Fruit fly (Drosophila melanogaster) S2 (cell line): Measurements from ENCODE around the gene CG12170.

Source experiments
- CG8478 ChIP-seq: fragments of >200 bp; optimal IDR thresholded peaks from 2 replicates; lab custom pipeline; 2018
- CTCF ChIP-seq, 2 experiments: fragments of >200 bp; optimal IDR thresholded peaks; 2 replicates each; lab custom pipeline; 2018

DNA sequence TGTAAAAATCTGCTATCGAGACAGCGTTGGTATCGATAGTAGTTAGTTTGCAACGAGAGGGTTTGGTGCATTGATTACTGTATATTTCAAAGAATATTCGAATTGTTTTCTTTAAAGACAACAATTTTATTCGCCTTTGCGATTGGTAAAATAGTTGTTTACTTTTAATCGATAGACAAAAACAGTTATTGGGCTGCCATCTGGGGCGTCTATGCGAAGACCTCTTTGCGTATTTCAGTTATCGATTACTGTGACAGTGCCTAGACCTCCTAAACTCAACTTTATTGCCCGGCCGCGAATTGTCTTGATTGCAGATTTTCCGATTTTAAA lies 24.0 kb upstream of the CG12170 start, which contains the start of gene Atu:
- TF ChIP-seq CG8478 (no peak), CTCF (optimal IDR thresholded peaks at IDR 0.05; lab: Kevin White, UChicago) (no peak)
